Fruit fly (Drosophila melanogaster) whole organism, embryonic: ENCODE measurements around the gene TwdlS.

Experiments used
- Awh ChIP-seq: fragments of 200-800 bp; sonication (Bioruptor generic); IDR thresholded peaks from 2 replicates; pipeline ENCODE4, ENCODE4 v1.3.6; 2022; ENCODE audit warnings: missing biosample characterization, missing genetic modification characterization
- CG10209 ChIP-seq: fragments of 200-800 bp; sonication (Bioruptor generic); optimal IDR thresholded peaks from 3 replicates; lab custom pipeline; 2017; ENCODE audit warnings: missing biosample characterization, mild to moderate bottlenecking, missing genetic modification characterization, missing genetic modification reagents
- CG10267 ChIP-seq: fragments of 200-800 bp; sonication (Bioruptor generic); optimal IDR thresholded peaks from 2 replicates; lab custom pipeline; 2018; ENCODE audit warnings: missing biosample characterization, mild to moderate bottlenecking, missing genetic modification characterization, moderate library complexity
- CG10979 ChIP-seq: fragments of 200-800 bp; sonication (Bioruptor generic); optimal IDR thresholded peaks from 2 replicates; lab custom pipeline; 2018; ENCODE audit warnings: missing biosample characterization, mild to moderate bottlenecking, missing genetic modification characterization, moderate library complexity
- CG11093 ChIP-seq: fragments of 200-800 bp; sonication (Bioruptor generic); IDR thresholded peaks from 3 replicates; pipeline ENCODE4 v1.3.6; 2022; ENCODE audit warnings: missing biosample characterization, missing genetic modification characterization
- CG12236 ChIP-seq: fragments of 200-800 bp; sonication (Bioruptor generic); optimal IDR thresholded peaks from 2 replicates; lab custom pipeline; 2016; ENCODE audit warnings: missing biosample characterization, missing genetic modification characterization
- CG12744 ChIP-seq: fragments of 200-800 bp; sonication (Bioruptor generic); optimal IDR thresholded peaks from 2 replicates; lab custom pipeline; 2016; ENCODE audit warnings: missing biosample characterization, missing genetic modification characterization
- CG13296 ChIP-seq: fragments of 200-800 bp; sonication (Bioruptor generic); optimal IDR thresholded peaks from 3 replicates; lab custom pipeline; 2018; ENCODE audit warnings: missing biosample characterization, mild to moderate bottlenecking, missing genetic modification characterization
- CG13624 ChIP-seq: fragments of 200-800 bp; sonication (Bioruptor generic); optimal IDR thresholded peaks from 2 replicates; lab custom pipeline; 2016; ENCODE audit warnings: missing biosample characterization, missing genetic modification characterization
- CG14441 ChIP-seq: fragments of 200-800 bp; sonication (Bioruptor generic); IDR thresholded peaks from 2 replicates; pipeline ENCODE4 v1.3.6; 2022; ENCODE audit warnings: missing biosample characterization, missing genetic modification characterization
- CG15269 ChIP-seq: fragments of 200-800 bp; sonication (Bioruptor generic); optimal IDR thresholded peaks from 2 replicates; lab custom pipeline; 2018; ENCODE audit warnings: missing biosample characterization, mild to moderate bottlenecking, missing genetic modification characterization, moderate library complexity
- CG1603 ChIP-seq: fragments of 200-800 bp; sonication (Bioruptor generic); optimal IDR thresholded peaks from 2 replicates; lab custom pipeline; 2019; ENCODE audit warnings: missing biosample characterization, mild to moderate bottlenecking, missing genetic modification characterization, moderate library complexity
- CG17385 ChIP-seq: fragments of 200-800 bp; sonication (Bioruptor generic); optimal IDR thresholded peaks from 3 replicates; lab custom pipeline; 2018; ENCODE audit warnings: missing biosample characterization, mild to moderate bottlenecking, missing genetic modification characterization
- CG3281 ChIP-seq: fragments of 200-800 bp; sonication (Bioruptor generic); optimal IDR thresholded peaks from 3 replicates; lab custom pipeline; 2017; ENCODE audit warnings: missing biosample characterization, mild to moderate bottlenecking, missing genetic modification characterization
- CG4360 ChIP-seq: fragments of 200-800 bp; sonication (Bioruptor generic); IDR thresholded peaks from 2 replicates; pipeline ENCODE4 v1.3.6; 2022; ENCODE audit warnings: missing biosample characterization, missing genetic modification characterization
- CG4424 ChIP-seq: fragments of 200-800 bp; sonication (Bioruptor generic); optimal IDR thresholded peaks from 3 replicates; lab custom pipeline; 2016; ENCODE audit warnings: missing biosample characterization, missing genetic modification characterization
- CG4617 ChIP-seq: fragments of 200-800 bp; sonication (Bioruptor generic); optimal IDR thresholded peaks from 3 replicates; lab custom pipeline; 2016; ENCODE audit warnings: missing biosample characterization, missing genetic modification characterization, borderline replicate concordance
- CG9609 ChIP-seq: fragments of 200-800 bp; sonication (Bioruptor generic); optimal IDR thresholded peaks from 3 replicates; lab custom pipeline; 2016; ENCODE audit warnings: missing biosample characterization, missing genetic modification characterization
- Camta ChIP-seq: fragments of 200-800 bp; sonication (Bioruptor generic); optimal IDR thresholded peaks from 2 replicates; lab custom pipeline; 2016; ENCODE audit warnings: missing biosample characterization, missing genetic modification characterization
- Dbx ChIP-seq: fragments of 200-800 bp; sonication (Bioruptor generic); IDR thresholded peaks from 3 replicates; pipeline ENCODE4 v1.3.6; 2022; ENCODE audit warnings: missing biosample characterization, missing genetic modification characterization
- ERR ChIP-seq: fragments of 200-800 bp; sonication (Bioruptor generic); optimal IDR thresholded peaks from 2 replicates; lab custom pipeline; 2016; ENCODE audit warnings: missing biosample characterization, missing genetic modification characterization
- Fer1 ChIP-seq: fragments of 200-800 bp; sonication (Bioruptor generic); optimal IDR thresholded peaks from 2 replicates; lab custom pipeline; 2017; ENCODE audit warnings: missing biosample characterization, mild to moderate bottlenecking, missing genetic modification characterization
- HmgZ ChIP-seq: fragments of 200-800 bp; sonication (Bioruptor generic); optimal IDR thresholded peaks from 2 replicates; lab custom pipeline; 2018; ENCODE audit warnings: missing biosample characterization, mild to moderate bottlenecking, missing genetic modification characterization
- Hr39 ChIP-seq: fragments of >200 bp; optimal IDR thresholded peaks from 2 replicates; lab custom pipeline; 2017
- Hr78 ChIP-seq, 2 experiments: fragments of 200-800 bp in 1 of 2; fragments of >200 bp in 1 of 2; sonication (Bioruptor generic) in 1 of 2; optimal IDR thresholded peaks; 2 replicates each; lab custom pipeline; 2017 to 2019; ENCODE audit warnings: missing biosample characterization in 2 of 2, missing genetic modification characterization in 2 of 2, mild to moderate bottlenecking in 1 of 2, moderate library complexity in 1 of 2
- Lpt ChIP-seq: fragments of >200 bp; optimal IDR thresholded peaks from 2 replicates; lab custom pipeline; 2018; ENCODE audit warnings: missing biosample characterization, missing genetic modification characterization
- Med ChIP-seq: fragments of 200-800 bp; sonication (Bioruptor generic); peaks from one replicate; lab custom pipeline; 2016; ENCODE audit warnings: missing biosample characterization, missing genetic modification characterization, mild to moderate bottlenecking, inconsistent platforms, moderate library complexity
- Nf-YA ChIP-seq: fragments of 200-800 bp; sonication (Bioruptor generic); IDR thresholded peaks from 2 replicates; pipeline ENCODE4 v1.3.6; 2022; ENCODE audit warnings: missing biosample characterization, missing genetic modification characterization
- Scr ChIP-seq: fragments of 200-800 bp; sonication (Bioruptor generic); IDR thresholded peaks from 2 replicates; pipeline ENCODE4 v1.3.6; 2022; ENCODE audit warnings: missing biosample characterization, missing genetic modification characterization; ENCODE audit not compliant: partially characterized antibody
- Sin3A ChIP-seq: fragments of >200 bp; optimal IDR thresholded peaks from 2 replicates; lab custom pipeline; 2018
- Sox100B ChIP-seq: fragments of 200-800 bp; sonication (Bioruptor generic); optimal IDR thresholded peaks from 3 replicates; lab custom pipeline; 2018; ENCODE audit warnings: missing biosample characterization, mild to moderate bottlenecking, missing genetic modification characterization
- Spps ChIP-seq: fragments of 200-800 bp; sonication (Bioruptor generic); optimal IDR thresholded peaks from 2 replicates; lab custom pipeline; 2018; ENCODE audit warnings: missing biosample characterization, mild to moderate bottlenecking, missing genetic modification characterization
- Sry-δ ChIP-seq: fragments of 200-800 bp; sonication (Bioruptor generic); optimal IDR thresholded peaks from 2 replicates; lab custom pipeline; 2016; ENCODE audit warnings: missing biosample characterization, missing genetic modification characterization
- chinmo ChIP-seq: fragments of 200-800 bp; sonication (Bioruptor generic); IDR thresholded peaks from 4 replicates; pipeline ENCODE4 v1.3.6; 2022; ENCODE audit warnings: missing biosample characterization, missing genetic modification characterization; ENCODE audit not compliant: partially characterized antibody
- ci ChIP-seq: fragments of 200-800 bp; sonication (Bioruptor generic); IDR thresholded peaks from 3 replicates; pipeline ENCODE4 v1.3.6; 2022; ENCODE audit warnings: missing biosample characterization, missing genetic modification characterization
- da ChIP-seq: fragments of 200-800 bp; sonication (Bioruptor generic); optimal IDR thresholded peaks from 2 replicates; lab custom pipeline; 2016; ENCODE audit warnings: missing biosample characterization, missing genetic modification characterization
- esg ChIP-seq: fragments of 200-800 bp; sonication (Bioruptor generic); conservative IDR thresholded peaks from 2 replicates; pipeline ENCODE4 v1.3.6; 2022; ENCODE audit warnings: missing biosample characterization, missing genetic modification characterization
- ftz-f1 ChIP-seq: fragments of 200-800 bp; sonication (Bioruptor generic); optimal IDR thresholded peaks from 2 replicates; lab custom pipeline; 2016; ENCODE audit warnings: missing biosample characterization, missing genetic modification characterization
- gce ChIP-seq: fragments of 200-800 bp; sonication (Bioruptor generic); IDR thresholded peaks from 3 replicates; pipeline ENCODE4 v1.3.6; 2022; ENCODE audit warnings: missing biosample characterization, missing genetic modification characterization
- lola ChIP-seq, 3 experiments: fragments of >200 bp in 2 of 3; fragments of 200-800 bp in 1 of 3; sonication (Bioruptor generic) in 1 of 3; optimal IDR thresholded peaks; 2 replicates each; lab custom pipeline; 2017 to 2019; ENCODE audit warnings: missing biosample characterization in 3 of 3, missing genetic modification characterization in 3 of 3, mild to moderate bottlenecking in 1 of 3, moderate library complexity in 1 of 3
- mirr ChIP-seq: fragments of 200-800 bp; sonication (Bioruptor generic); optimal IDR thresholded peaks from 3 replicates; lab custom pipeline; 2018; ENCODE audit warnings: missing biosample characterization, mild to moderate bottlenecking, missing genetic modification characterization
- pan ChIP-seq, 4 experiments: fragments of >200 bp in 3 of 4; fragments of 200-800 bp in 1 of 4; sonication (Bioruptor generic) in 1 of 4; optimal IDR thresholded peaks in 3 of 4; IDR thresholded peaks in 1 of 4; 2 replicates each; pipeline versions ENCODE4 v1.3.6 to Lab custom; 2017 to 2022; ENCODE audit warnings: missing biosample characterization in 2 of 4, missing genetic modification characterization in 2 of 4, mixed read lengths in 1 of 4
- pita ChIP-seq: fragments of 200-800 bp; sonication (Bioruptor generic); optimal IDR thresholded peaks from 2 replicates; lab custom pipeline; 2017; ENCODE audit warnings: missing biosample characterization, mild to moderate bottlenecking, missing genetic modification characterization
- salm ChIP-seq: fragments of 200-800 bp; sonication (Bioruptor generic); optimal IDR thresholded peaks from 2 replicates; lab custom pipeline; 2018; ENCODE audit warnings: missing biosample characterization, mild to moderate bottlenecking, missing genetic modification characterization
- sens ChIP-seq: fragments of 200-800 bp; sonication (Bioruptor generic); peaks from one replicate; lab custom pipeline; 2016; ENCODE audit warnings: missing biosample characterization, missing genetic modification characterization
- sens-2 ChIP-seq: fragments of 200-800 bp; sonication (Bioruptor generic); IDR thresholded peaks from 2 replicates; pipeline ENCODE4 v1.3.6; 2022; ENCODE audit warnings: missing biosample characterization, missing genetic modification characterization
- shn ChIP-seq: fragments of 200-800 bp; sonication (Bioruptor generic); optimal IDR thresholded peaks from 3 replicates; lab custom pipeline; 2016; ENCODE audit warnings: missing biosample characterization, missing genetic modification characterization
- ssp ChIP-seq: fragments of 200-800 bp; sonication (Bioruptor generic); IDR thresholded peaks from 2 replicates; pipeline ENCODE4 v1.3.6; 2022; ENCODE audit warnings: missing biosample characterization, missing genetic modification characterization
- tup ChIP-seq: fragments of 200-800 bp; sonication (Bioruptor generic); optimal IDR thresholded peaks from 2 replicates; lab custom pipeline; 2016; ENCODE audit warnings: missing biosample characterization, mild to moderate bottlenecking, missing genetic modification characterization, moderate library complexity
- vnd ChIP-seq: fragments of 200-800 bp; sonication (Bioruptor generic); IDR thresholded peaks from 3 replicates; pipeline ENCODE4 v1.3.6; 2022; ENCODE audit warnings: missing biosample characterization, missing genetic modification characterization; ENCODE audit not compliant: partially characterized antibody

Gene TwdlS

dm6 chr3R:26588158-26588584 is 48.3 kb upstream of the TwdlS start (continued):
- peak; percentile 9 for TF ChIP-seq CG12744 (GFP tag; lab: Kevin White, UChicago)
- 0 out of 2 replicates have a peak, but pooled peaks have one; percentile 14 for TF ChIP-seq ssp (GFP tag; lab: Robert Waterston, UW)
- TF ChIP-seq CG11093 (GFP tag; lab: Robert Waterston, UW) = no peak
- 0 out of 2 replicates have a peak, but pooled peaks have one; percentile 17 for TF ChIP-seq Nf-YA (GFP tag; lab: Robert Waterston, UW)
- no peak for TF ChIP-seq CG10267 (tag; lab: Kevin White, UChicago)
- no peak for TF ChIP-seq CG1603
- no peak for TF ChIP-seq Sry-δ (GFP tag; lab: Kevin White, UChicago)
- TF ChIP-seq CG15269 (tag; lab: Kevin White, UChicago) = no peak
- peak; percentile 84 for TF ChIP-seq sens-2 (GFP tag; lab: Robert Waterston, UW)
- TF ChIP-seq CG4424 (GFP tag; lab: Kevin White, UChicago) = no peak
- peak; percentile 11 for TF ChIP-seq ERR
- no peak for TF ChIP-seq esg (GFP tag; lab: Robert Waterston, UW)
- TF ChIP-seq Med (GFP tag; lab: Kevin White, UChicago) = peak; percentile 81
- TF ChIP-seq CG4617 (GFP tag; lab: Kevin White, UChicago) = no peak
- TF ChIP-seq mirr (GFP tag; lab: Kevin White, UChicago) = peak; percentile 81
- 0 out of 3 replicates have a peak, but pooled peaks have one; percentile 37 for TF ChIP-seq vnd (GFP tag; lab: Robert Waterston, UW)
- no peak for TF ChIP-seq salm
- no peak for TF ChIP-seq CG3281 (GFP tag; lab: Kevin White, UChicago)
- TF ChIP-seq shn (GFP tag; lab: Kevin White, UChicago) = no peak
- TF ChIP-seq Lpt (GFP tag; lab: Kevin White, UChicago) = no peak
- peak; percentile 50; the same call in 2 of the 3 replicates for TF ChIP-seq Dbx (GFP tag; lab: Robert Waterston, UW)
- peak; percentile 30 for TF ChIP-seq CG10209 (GFP tag; lab: Kevin White, UChicago)
- TF ChIP-seq Sox100B (GFP tag; lab: Kevin White, UChicago) = no peak
- TF ChIP-seq da = no peak
- peak; percentile 1 for TF ChIP-seq Fer1 (GFP tag; lab: Kevin White, UChicago)
- TF ChIP-seq CG13296 (GFP tag; lab: Kevin White, UChicago) = peak; percentile 31
- TF ChIP-seq pan (optimal IDR thresholded peaks at IDR 0.05; lab: Kevin White, UChicago) = no peak
- peak in 1 of 2 experiments; percentile 36 for TF ChIP-seq pan (GFP tag; optimal IDR thresholded peaks at IDR 0.05 in 1 of 2, IDR thresholded peaks at IDR 0.05 in 1 of 2)
- TF ChIP-seq gce (GFP tag; lab: Robert Waterston, UW) = no peak
- TF ChIP-seq ftz-f1 (GFP tag; lab: Kevin White, UChicago) = peak; percentile 81
- TF ChIP-seq CG12236 = no peak
- peak; percentile 32 for TF ChIP-seq HmgZ
- TF ChIP-seq Camta (GFP tag; lab: Kevin White, UChicago) = no peak
- TF ChIP-seq sens = peak; percentile 29
- TF ChIP-seq tup = no peak
- no peak for TF ChIP-seq lola (GFP tag; optimal IDR thresholded peaks at IDR 0.05; lab: Kevin White, UChicago)
- TF ChIP-seq Hr39 (lab: Kevin White, UChicago) = no peak
- 0 out of 2 replicates have a peak, but pooled peaks have one; percentile 20 for TF ChIP-seq CG14441 (GFP tag; lab: Robert Waterston, UW)
- TF ChIP-seq CG9609 = no peak
- TF ChIP-seq CG17385 (GFP tag; lab: Kevin White, UChicago) = no peak
- TF ChIP-seq Sin3A (lab: Kevin White, UChicago) = no peak
- TF ChIP-seq chinmo (GFP tag; lab: Robert Waterston, UW) = peak; percentile 77; the same call in 2 of the 4 replicates
- no peak for TF ChIP-seq CG4360
- TF ChIP-seq pita (GFP tag; lab: Kevin White, UChicago) = no peak
- peak in 1 of 2 experiments; percentile 40 for TF ChIP-seq Hr78 (GFP tag; optimal IDR thresholded peaks at IDR 0.05; lab: Kevin White, UChicago)
- no peak for TF ChIP-seq Scr (GFP tag; lab: Robert Waterston, UW)
- no peak for TF ChIP-seq CG10979
- TF ChIP-seq Awh (GFP tag; lab: Robert Waterston, UW) = 0 out of 2 replicates have a peak, but pooled peaks have one; percentile 43
- TF ChIP-seq Spps (tag; lab: Kevin White, UChicago) = no peak
- TF ChIP-seq CG13624 (GFP tag; lab: Kevin White, UChicago) = peak; percentile 25
- TF ChIP-seq ci (GFP tag; lab: Robert Waterston, UW) = 0 out of 3 replicates have a peak, but pooled peaks have one; percentile 43
